Worm (Caenorhabditis elegans) whole organism, mixed stage, embryonic: Measurements from ENCODE around the gene F46B3.14.

Experiments
- M03D4.4 ChIP-seq: sonication (generic microtip); optimal IDR thresholded peaks from 2 replicates; lab custom pipeline; 2017; ENCODE audit warnings: mild to moderate bottlenecking, missing genetic modification characterization, missing compliant biosample characterization
- bed-3 ChIP-seq: fragments of 200-800 bp; sonication (Bioruptor generic); optimal IDR thresholded peaks from 3 replicates; lab custom pipeline; 2018; ENCODE audit warnings: mild to moderate bottlenecking, missing genetic modification characterization, moderate library complexity, missing compliant biosample characterization
- ceh-39 ChIP-seq: fragments of 150-350 bp; optimal IDR thresholded peaks from 2 replicates; lab custom pipeline; 2014; ENCODE audit warnings: missing biosample characterization, missing genetic modification characterization
- ceh-43 ChIP-seq: fragments of 200-800 bp; sonication (Bioruptor generic); optimal IDR thresholded peaks from 2 replicates; lab custom pipeline; 2018; ENCODE audit warnings: mild to moderate bottlenecking, missing genetic modification characterization, moderate library complexity, missing compliant biosample characterization
- ces-1 ChIP-seq: fragments of 150-350 bp; optimal IDR thresholded peaks from 2 replicates; lab custom pipeline; 2014; ENCODE audit warnings: missing biosample characterization, missing genetic modification reagents, missing genetic modification characterization
- cnd-1 ChIP-seq: fragments of 200-800 bp; sonication (Bioruptor generic); optimal IDR thresholded peaks from 2 replicates; lab custom pipeline; 2018; ENCODE audit warnings: mild to moderate bottlenecking, missing genetic modification characterization, missing compliant biosample characterization
- elt-1 ChIP-seq: sonication (generic microtip); optimal IDR thresholded peaks from 2 replicates; lab custom pipeline; 2017; ENCODE audit warnings: missing genetic modification characterization, mild to moderate bottlenecking, missing compliant biosample characterization, antibody characterized with exemption, moderate library complexity, borderline replicate concordance; ENCODE audit not compliant: insufficient read depth
- elt-3 ChIP-seq: fragments of 150-350 bp; optimal IDR thresholded peaks from 2 replicates; lab custom pipeline; 2014; ENCODE audit warnings: missing biosample characterization, missing genetic modification characterization
- flh-1 ChIP-seq: fragments of 200-800 bp; sonication (Bioruptor generic); optimal IDR thresholded peaks from 2 replicates; lab custom pipeline; 2018; ENCODE audit warnings: mild to moderate bottlenecking, missing genetic modification characterization, moderate library complexity, missing compliant biosample characterization
- ham-2 ChIP-seq: fragments of 200-800 bp; sonication (Bioruptor generic); optimal IDR thresholded peaks from 2 replicates; lab custom pipeline; 2018; ENCODE audit warnings: mild to moderate bottlenecking, missing genetic modification characterization, missing compliant biosample characterization
- hlh-1 ChIP-seq: fragments of 150-350 bp; optimal IDR thresholded peaks from 2 replicates; lab custom pipeline; 2014; ENCODE audit warnings: missing biosample characterization, missing genetic modification reagents, missing genetic modification characterization
- lin-13 ChIP-seq: fragments of 150-350 bp; optimal IDR thresholded peaks from 2 replicates; lab custom pipeline; 2014; ENCODE audit warnings: missing biosample characterization, missing genetic modification characterization
- lin-32 ChIP-seq: fragments of 200-800 bp; sonication (Bioruptor generic); optimal IDR thresholded peaks from 2 replicates; lab custom pipeline; 2018; ENCODE audit warnings: mild to moderate bottlenecking, missing genetic modification characterization, missing compliant biosample characterization
- mab-5 ChIP-seq: fragments of 150-350 bp; optimal IDR thresholded peaks from 2 replicates; lab custom pipeline; 2014; ENCODE audit warnings: missing biosample characterization, missing genetic modification characterization
- mep-1 ChIP-seq: fragments of 150-350 bp; optimal IDR thresholded peaks from 2 replicates; lab custom pipeline; 2017; ENCODE audit warnings: missing biosample characterization, missing genetic modification reagents, missing genetic modification characterization, inconsistent platforms
- nhr-12 ChIP-seq: fragments of 150-350 bp; optimal IDR thresholded peaks from 2 replicates; lab custom pipeline; 2014; ENCODE audit warnings: missing biosample characterization, missing genetic modification characterization
- nhr-2 ChIP-seq: fragments of 150-350 bp; optimal IDR thresholded peaks from 2 replicates; lab custom pipeline; 2014; ENCODE audit warnings: missing biosample characterization, missing genetic modification characterization
- nhr-237 ChIP-seq: fragments of 150-350 bp; optimal IDR thresholded peaks from 2 replicates; lab custom pipeline; 2014; ENCODE audit warnings: missing biosample characterization, missing genetic modification characterization
- nhr-28 ChIP-seq: fragments of 150-350 bp; optimal IDR thresholded peaks from 2 replicates; lab custom pipeline; 2014; ENCODE audit warnings: missing biosample characterization, missing genetic modification characterization
- nhr-76 ChIP-seq: sonication (generic microtip); optimal IDR thresholded peaks from 2 replicates; lab custom pipeline; 2017; ENCODE audit warnings: missing biosample characterization, missing genetic modification characterization
- sem-2 ChIP-seq: fragments of 200-800 bp; sonication (Bioruptor generic); optimal IDR thresholded peaks from 2 replicates; lab custom pipeline; 2018; ENCODE audit warnings: mild to moderate bottlenecking, missing genetic modification characterization, missing compliant biosample characterization
- snpc-4 ChIP-seq: fragments of 150-350 bp; optimal IDR thresholded peaks from 2 replicates; lab custom pipeline; 2014; ENCODE audit warnings: missing biosample characterization, missing genetic modification characterization
- sptf-1 ChIP-seq: sonication (generic microtip); optimal IDR thresholded peaks from 2 replicates; lab custom pipeline; 2017; ENCODE audit warnings: mild to moderate bottlenecking, missing genetic modification characterization, moderate library complexity, missing compliant biosample characterization
- tbx-8 ChIP-seq: fragments of 200-800 bp; sonication (Bioruptor generic); optimal IDR thresholded peaks from 2 replicates; lab custom pipeline; 2018; ENCODE audit warnings: mild to moderate bottlenecking, missing genetic modification characterization, moderate library complexity, missing compliant biosample characterization
- unc-120 ChIP-seq: sonication (generic microtip); optimal IDR thresholded peaks from 2 replicates; lab custom pipeline; 2017; ENCODE audit warnings: missing genetic modification characterization, missing compliant biosample characterization; ENCODE audit not compliant: poor library complexity, severe bottlenecking
- unc-62 ChIP-seq: fragments of 150-350 bp; optimal IDR thresholded peaks from 2 replicates; lab custom pipeline; 2014; ENCODE audit warnings: missing biosample characterization, missing genetic modification reagents, missing genetic modification characterization
- zip-8 ChIP-seq: fragments of 150-350 bp; optimal IDR thresholded peaks from 2 replicates; lab custom pipeline; 2014; ENCODE audit warnings: missing biosample characterization, missing genetic modification characterization
- ztf-11 ChIP-seq: fragments of 150-350 bp; optimal IDR thresholded peaks from 2 replicates; lab custom pipeline; 2014; ENCODE audit warnings: missing biosample characterization, missing genetic modification characterization

The F46B3.14 gene

ce11 chrV:20662474-20662873, 31.3 kb upstream of the F46B3.14 start:
- TF ChIP-seq ztf-11: no peak
- no peak for TF ChIP-seq hlh-1 (tag; lab: Kevin White, UChicago)
- TF ChIP-seq ceh-39 (tag; lab: Kevin White, UChicago): no peak
- no peak for TF ChIP-seq tbx-8 (GFP tag; lab: Kevin White, UChicago)
- TF ChIP-seq nhr-2: no peak
- TF ChIP-seq unc-62: no peak
- TF ChIP-seq elt-1: peak; percentile 25
- no peak for TF ChIP-seq ces-1 (GFP tag; lab: Kevin White, UChicago)
- TF ChIP-seq, all 35 proteins: peak for 1

ce11 chrV:20660025-20660424, 28.9 kb upstream of the F46B3.14 start, which contains the start of gene W01F3.2:
TSS of gene W01F3.2 (plus strand) at chrV:20660325.
- TF ChIP-seq lin-13 (tag; lab: Kevin White, UChicago): no peak
- TF ChIP-seq sem-2 (GFP tag; lab: Kevin White, UChicago): no peak
- TF ChIP-seq lin-32 (GFP tag; lab: Kevin White, UChicago): no peak
- TF ChIP-seq nhr-2: no peak
- TF ChIP-seq nhr-12 (tag; lab: Kevin White, UChicago): no peak
- no peak for TF ChIP-seq hlh-1 (tag; lab: Kevin White, UChicago)
- no peak for TF ChIP-seq sptf-1
- no peak for TF ChIP-seq nhr-237 (tag; lab: Kevin White, UChicago)
- no peak for TF ChIP-seq flh-1
- no peak for TF ChIP-seq nhr-28 (tag; lab: Kevin White, UChicago)
- TF ChIP-seq ham-2 (GFP tag; lab: Kevin White, UChicago): no peak
- no peak for TF ChIP-seq nhr-76
- TF ChIP-seq mep-1: no peak
- TF ChIP-seq, all 35 proteins: peak for 0

DNA sequence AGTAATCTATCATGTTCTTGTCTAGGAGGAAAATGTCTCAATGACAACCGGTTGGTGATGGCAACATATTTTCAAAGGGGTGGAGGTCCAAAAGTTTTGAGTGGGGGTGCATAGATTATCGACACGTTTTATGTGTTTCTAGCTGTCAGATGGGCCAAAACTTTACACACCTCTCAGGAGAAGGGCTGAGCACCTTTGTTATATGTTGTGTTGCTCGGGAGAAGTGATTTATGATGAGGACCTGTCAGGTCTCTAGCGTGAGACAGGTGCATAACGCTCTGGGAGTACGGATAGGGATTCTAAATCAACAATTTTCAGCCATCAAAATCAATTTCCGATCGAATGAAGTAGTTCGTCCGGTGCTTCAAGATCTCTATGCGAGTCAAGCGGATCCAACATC, 25.5 kb upstream of the F46B3.14 start:
- peak; percentile 69 for TF ChIP-seq mab-5
- peak; percentile 86 for TF ChIP-seq unc-62
- TF ChIP-seq ces-1 (GFP tag; lab: Kevin White, UChicago): no peak
- TF ChIP-seq cnd-1: peak; percentile 1
- TF ChIP-seq hlh-1 (tag; lab: Kevin White, UChicago): peak; percentile 65
- TF ChIP-seq, all 35 proteins: peak for 4

ce11 chrV:20655174-20655573, 24.0 kb upstream of the F46B3.14 start:
- TF ChIP-seq ces-1 (GFP tag; lab: Kevin White, UChicago) (peak; percentile 92), ceh-43 (GFP tag; lab: Kevin White, UChicago) (no peak), nhr-12 (tag; lab: Kevin White, UChicago) (no peak), mab-5 (no peak)

ce11 chrV:20654350-20654749, 23.2 kb upstream of the F46B3.14 start, which contains the start of gene mnr-1:
TSS of gene mnr-1 (plus strand) at chrV:20654650.
- TF ChIP-seq bed-3: no peak
- TF ChIP-seq ceh-43 (GFP tag; lab: Kevin White, UChicago): no peak
- no peak for TF ChIP-seq flh-1
- TF ChIP-seq ceh-39 (tag; lab: Kevin White, UChicago): no peak
- TF ChIP-seq, all 35 proteins: peak for 0

DNA sequence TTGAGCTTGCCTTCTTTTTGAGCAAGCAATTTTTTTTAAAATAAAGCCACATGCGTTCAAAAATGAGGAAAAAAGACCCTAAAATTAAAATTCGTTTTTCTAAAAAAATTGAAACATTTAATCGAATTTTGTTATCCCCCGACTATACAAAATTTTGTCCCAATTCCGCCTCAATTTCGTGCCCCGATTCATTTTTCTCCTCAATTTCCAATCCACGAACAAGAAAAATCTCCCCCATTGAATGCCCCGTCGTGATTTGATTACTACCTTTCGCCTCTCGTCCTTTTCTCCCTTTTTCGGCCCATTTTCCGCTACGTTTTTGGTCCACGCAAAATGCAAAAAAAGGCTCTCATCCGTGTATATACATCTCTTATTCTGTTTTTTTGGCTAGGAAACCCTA, 20.8 kb upstream of the F46B3.14 start:
- TF ChIP-seq ces-1 (GFP tag; lab: Kevin White, UChicago): peak; percentile 54
- no peak for TF ChIP-seq flh-1
- TF ChIP-seq mab-5: no peak

DNA sequence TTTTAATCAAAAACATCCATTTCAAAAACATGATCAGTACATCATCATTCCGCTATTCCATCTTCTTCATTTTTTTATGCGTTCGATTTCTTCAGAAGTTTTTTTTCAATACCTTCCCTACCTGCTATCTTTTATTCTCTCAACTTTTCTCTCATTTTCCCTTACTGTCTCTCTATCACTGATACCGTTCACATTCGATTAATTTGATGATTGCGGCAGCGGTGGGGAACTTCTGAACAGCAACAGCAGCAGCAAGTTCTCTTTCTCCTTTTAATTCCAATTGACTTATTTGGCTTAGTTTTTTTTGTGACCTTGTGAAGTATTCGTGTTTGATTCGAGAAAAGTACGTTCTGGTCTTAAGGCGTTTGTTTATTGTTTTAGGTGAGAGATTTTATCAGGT, 17.7 kb upstream of the F46B3.14 start:
- TF ChIP-seq ztf-11 (no peak), nhr-12 (tag; lab: Kevin White, UChicago) (no peak), ceh-39 (tag; lab: Kevin White, UChicago) (no peak), mab-5 (no peak), snpc-4 (tag; lab: Kevin White, UChicago) (no peak), sem-2 (GFP tag; lab: Kevin White, UChicago) (no peak), lin-13 (tag; lab: Kevin White, UChicago) (no peak), M03D4.4 (tag; lab: Kevin White, UChicago) (no peak), elt-1 (no peak), nhr-76 (no peak), unc-120 (tag; lab: Kevin White, UChicago) (no peak), ces-1 (GFP tag; lab: Kevin White, UChicago) (no peak), lin-32 (GFP tag; lab: Kevin White, UChicago) (no peak), nhr-237 (tag; lab: Kevin White, UChicago) (no peak), zip-8 (tag; lab: Kevin White, UChicago) (no peak), cnd-1 (no peak), elt-3 (tag; lab: Kevin White, UChicago) (no peak)
